Fruit fly (Drosophila melanogaster): ENCODE results near the gene mh.

Gene mh

DNA sequence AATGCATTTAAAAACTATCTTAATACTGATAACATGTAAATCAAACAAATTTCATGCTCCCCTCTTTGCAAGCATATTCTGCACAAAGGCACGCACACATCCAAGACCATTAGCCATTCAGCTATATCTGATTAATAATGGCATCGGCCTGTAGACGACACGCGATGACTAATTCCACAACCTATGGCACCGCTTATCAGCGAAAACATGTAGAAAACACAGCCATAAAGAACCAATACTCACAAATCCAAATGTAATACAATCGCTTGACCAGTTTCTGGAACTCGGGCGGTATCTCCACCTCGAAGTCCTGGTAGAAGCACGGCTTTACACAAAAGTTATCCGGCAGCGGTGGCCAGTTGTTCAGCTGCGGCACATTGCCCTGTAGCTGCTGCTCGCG, 27.1 kb downstream of the mh start:
- TF ChIP-seq EcR (GFP tag; optimal IDR thresholded peaks at IDR 0.05) (peak; percentile 9), fd96Ca (GFP tag; IDR thresholded peaks at IDR 0.05) (no peak)

DNA sequence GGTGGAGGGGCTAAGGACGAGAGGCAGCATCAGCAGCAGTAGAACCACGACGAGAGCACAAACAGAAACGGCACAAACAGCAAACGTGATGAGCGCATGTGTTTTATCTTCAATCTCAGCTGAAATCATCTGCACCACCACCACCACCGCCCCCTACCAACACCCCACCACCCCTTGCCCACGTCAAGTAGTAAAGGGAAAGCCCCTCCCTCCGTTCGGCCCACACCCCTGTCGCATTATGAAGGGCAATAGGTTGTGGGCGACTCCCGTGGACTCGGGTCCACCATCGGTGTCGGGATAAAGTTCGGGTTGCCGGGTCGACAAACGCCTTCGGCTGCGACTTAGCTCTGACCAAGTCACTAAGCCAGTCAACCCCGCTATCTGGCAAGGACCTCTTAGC, 31.7 kb downstream of the mh start:
- TF ChIP-seq CG12605 (GFP tag; IDR thresholded peaks at IDR 0.05) (no peak), Snoo (tag; optimal IDR thresholded peaks at IDR 0.05) (no peak), CG9948 (tag; optimal IDR thresholded peaks at IDR 0.05) (no peak), CG34367 (tag; optimal IDR thresholded peaks at IDR 0.05) (no peak), gl (tag; optimal IDR thresholded peaks at IDR 0.05) (no peak), Ets98B (GFP tag; IDR thresholded peaks at IDR 0.05) (no peak)

DNA sequence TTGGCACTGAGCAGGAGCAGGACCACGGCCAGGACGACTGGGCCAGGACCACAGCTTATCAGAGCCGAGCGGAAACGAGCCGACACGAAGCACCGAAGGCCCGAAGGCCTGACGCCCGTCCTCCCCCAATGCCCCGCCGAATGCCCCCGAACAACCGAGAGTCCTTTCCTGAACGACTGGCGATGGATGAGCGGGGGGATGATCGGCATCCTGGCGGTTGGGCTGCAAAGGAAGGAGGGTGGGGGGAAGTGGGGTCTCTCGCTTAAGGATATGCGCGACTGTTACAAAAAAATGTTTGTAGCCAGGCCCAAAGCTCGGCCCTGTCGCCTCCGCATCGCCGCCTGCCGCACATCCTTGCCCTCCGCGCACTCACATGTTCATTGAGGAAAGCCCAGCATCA, 34.0 kb downstream of the mh start, which contains the start of gene Cngl:
Gene Cngl, minus strand, starts transcription at position 8 of the 400 bp plus-strand sequence.
- TF ChIP-seq CG13204 (GFP tag; optimal IDR thresholded peaks at IDR 0.05) (peak; percentile 8), rn (GFP tag; IDR thresholded peaks at IDR 0.05) (no peak), CG4496 (GFP tag; IDR thresholded peaks at IDR 0.05) (no peak)

Data from whole organism, pupa.